Worm (Caenorhabditis elegans): ENCODE results near the gene rig-6.

ce11 chrII:4827734-4828609 is 16.1 kb upstream of the rig-6 start, which contains the start of the genes fbxb-88 and tbck-1:
- TF ChIP-seq lin-13 (tag; optimal IDR thresholded peaks at IDR 0.05) (no peak), nhr-28 (tag; optimal IDR thresholded peaks at IDR 0.05) (no peak), sptf-1 (tag; optimal IDR thresholded peaks at IDR 0.05) (no peak)
